Worm (Caenorhabditis elegans) whole organism, L4/young adult: ENCODE results near the gene ZC15.3.

Experiments
- W03F9.2 ChIP-seq: fragments of 150-350 bp; optimal IDR thresholded peaks from 2 replicates; lab custom pipeline; 2014; ENCODE audit warnings: missing biosample characterization, missing genetic modification characterization
- him-1 ChIP-seq: sonication (generic microtip); optimal IDR thresholded peaks from 2 replicates; lab custom pipeline; 2016; ENCODE audit warnings: missing genotype, missing genetic modification reagents, missing genetic modification characterization, missing compliant biosample characterization

- TF ChIP-seq him-1: no peak
- TF ChIP-seq W03F9.2 (tag; lab: Kevin White, UChicago): no peak
These were observed 34.6 kb downstream of the ZC15.3 start for ce11 chrV:20338020-20338419.
